Worm (Caenorhabditis elegans) whole organism, young adult: ENCODE results near the gene pmt-1.

Experiments
- B0261.1 ChIP-seq: sonication (generic microtip); optimal IDR thresholded peaks from 2 replicates; lab custom pipeline; 2016; ENCODE audit warnings: mild to moderate bottlenecking, missing genetic modification characterization, moderate library complexity, missing compliant biosample characterization
- Y56A3A.18 ChIP-seq: fragments of 200-800 bp; sonication (Bioruptor generic); IDR thresholded peaks from 2 replicates; pipeline ENCODE4 v1.3.6; 2022; ENCODE audit warnings: missing genetic modification reagents, missing genetic modification characterization, missing compliant biosample characterization
- ama-1 ChIP-seq, 3 experiments: fragments of 150-350 bp in 1 of 3; sonication (generic microtip) in 2 of 3; optimal IDR thresholded peaks; 2 replicates each; lab custom pipeline; 2014 to 2018; ENCODE audit warnings: missing biosample characterization in 2 of 3, missing genetic modification characterization in 2 of 3, missing genetic modification reagents in 2 of 3
- attf-6 ChIP-seq: fragments of 200-800 bp; sonication (Bioruptor generic); IDR thresholded peaks from 2 replicates; pipeline ENCODE4 v1.3.6; 2022; ENCODE audit warnings: missing genetic modification reagents, missing genetic modification characterization, missing compliant biosample characterization
- bed-2 ChIP-seq: fragments of 200-800 bp; sonication (Bioruptor generic); IDR thresholded peaks from 2 replicates; pipeline ENCODE4 v1.3.6; 2022; ENCODE audit warnings: missing genetic modification reagents, missing genetic modification characterization, missing compliant biosample characterization
- ceh-91 ChIP-seq: fragments of 200-800 bp; sonication (Bioruptor generic); IDR thresholded peaks from 2 replicates; pipeline ENCODE4 v1.3.6; 2022; ENCODE audit warnings: missing genetic modification reagents, missing genetic modification characterization, missing compliant biosample characterization
- lin-26 ChIP-seq: fragments of 200-800 bp; sonication (Bioruptor generic); IDR thresholded peaks from 2 replicates; pipeline ENCODE4 v1.3.6; 2022; ENCODE audit warnings: missing genetic modification reagents, missing genetic modification characterization, missing compliant biosample characterization
- tbx-9 ChIP-seq: sonication (generic microtip); optimal IDR thresholded peaks from 2 replicates; lab custom pipeline; 2016; ENCODE audit warnings: borderline replicate concordance, missing genetic modification characterization, inconsistent platforms, missing compliant biosample characterization
- ztf-6 ChIP-seq: fragments of 200-800 bp; sonication (Bioruptor generic); IDR thresholded peaks from 2 replicates; pipeline ENCODE4 v1.3.6; 2022; ENCODE audit warnings: missing genetic modification reagents, missing genetic modification characterization, missing compliant biosample characterization

DNA sequence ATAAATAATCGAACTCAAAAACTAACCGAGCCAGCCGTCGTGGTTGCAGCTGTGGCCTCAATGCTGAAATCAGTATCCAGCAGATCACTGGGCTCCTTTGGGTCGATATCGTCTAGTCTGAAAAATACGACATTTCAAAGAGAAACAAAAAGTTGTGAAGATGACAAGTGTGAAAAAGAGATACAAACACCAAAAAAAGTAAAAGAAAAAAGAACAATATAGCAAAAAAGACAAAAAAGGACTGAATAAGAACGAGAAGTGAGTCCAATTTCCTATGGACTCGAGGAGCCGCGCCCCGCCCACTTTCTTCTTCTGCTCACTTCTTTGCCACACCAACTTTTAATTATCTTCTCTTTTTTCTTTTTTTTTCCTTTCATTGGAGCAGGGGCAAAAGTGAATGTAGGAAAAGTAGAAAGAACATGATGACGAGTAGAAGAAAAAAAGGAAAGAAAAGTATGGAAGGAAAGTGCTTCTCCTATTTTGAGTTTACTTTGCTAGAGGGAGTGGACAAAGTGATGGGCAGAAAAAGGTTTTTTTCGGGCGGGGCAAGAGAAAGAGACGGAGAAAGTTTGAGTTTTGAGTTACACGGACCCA, 10.5 kb downstream of the pmt-1 start, which contains the start of gene drn-1:
- TF ChIP-seq ceh-91 (GFP tag; lab: Robert Waterston, UW) (no peak), attf-6 (GFP tag; lab: Robert Waterston, UW) (no peak), B0261.1 (tag; lab: Kevin White, UChicago) (no peak), ama-1 (optimal IDR thresholded peaks at IDR 0.05; lab: Kevin White, UChicago) (no peak), ama-1 (GFP tag; optimal IDR thresholded peaks at IDR 0.05; lab: Kevin White, UChicago) (no peak), lin-26 (no peak), ztf-6 (no peak), tbx-9 (tag; lab: Kevin White, UChicago) (no peak), Y56A3A.18 (no peak), bed-2 (GFP tag; lab: Robert Waterston, UW) (no peak)
